Worm (Caenorhabditis elegans): Measurements from ENCODE around the gene nft-1.

The nft-1 gene

ce11 chrIII:11978742-11979141, 55.1 kb downstream of the nft-1 start, which contains the start of gene Y56A3A.30:
Gene Y56A3A.30, minus strand, starts transcription at chrIII:11979065.
- TF ChIP-seq hlh-17 (GFP tag; optimal IDR thresholded peaks at IDR 0.05; ENCODE audit: borderline replicate concordance) (no peak), elt-3 (tag; optimal IDR thresholded peaks at IDR 0.05) (no peak), pag-3 (tag; optimal IDR thresholded peaks at IDR 0.05; ENCODE audit: borderline replicate concordance, insufficient read depth) (no peak)
